Worm (Caenorhabditis elegans): ENCODE results near the gene T15B12.2.

The T15B12.2 gene

DNA sequence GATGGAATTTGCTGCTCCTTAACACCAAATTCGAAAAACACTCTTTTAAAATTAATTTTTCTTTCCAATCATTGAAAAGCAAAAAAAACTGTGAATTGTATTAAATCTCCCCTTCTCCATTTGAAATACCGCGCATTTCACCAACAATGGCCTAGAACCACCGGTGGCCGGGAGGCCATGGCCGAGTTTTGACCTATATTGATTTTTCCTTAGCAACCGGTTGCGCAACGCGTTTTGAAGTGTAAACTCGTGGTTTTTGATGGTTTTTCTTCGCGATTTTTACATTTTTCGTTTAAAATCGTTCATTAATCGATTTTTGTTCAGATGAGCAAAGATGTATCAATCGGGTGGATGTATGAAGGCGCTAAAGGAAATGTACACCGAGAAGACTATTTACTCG is 6.6 kb upstream of the T15B12.2 start, which contains the start of gene mog-3:
mog-3 (plus strand) TSS at position 319 of the 400 bp plus-strand sequence.
- TF ChIP-seq dao-5 (tag; optimal IDR thresholded peaks at IDR 0.05) (no peak), him-1 (tag; optimal IDR thresholded peaks at IDR 0.05) (no peak), W03F9.2 (tag; optimal IDR thresholded peaks at IDR 0.05) (no peak)

DNA sequence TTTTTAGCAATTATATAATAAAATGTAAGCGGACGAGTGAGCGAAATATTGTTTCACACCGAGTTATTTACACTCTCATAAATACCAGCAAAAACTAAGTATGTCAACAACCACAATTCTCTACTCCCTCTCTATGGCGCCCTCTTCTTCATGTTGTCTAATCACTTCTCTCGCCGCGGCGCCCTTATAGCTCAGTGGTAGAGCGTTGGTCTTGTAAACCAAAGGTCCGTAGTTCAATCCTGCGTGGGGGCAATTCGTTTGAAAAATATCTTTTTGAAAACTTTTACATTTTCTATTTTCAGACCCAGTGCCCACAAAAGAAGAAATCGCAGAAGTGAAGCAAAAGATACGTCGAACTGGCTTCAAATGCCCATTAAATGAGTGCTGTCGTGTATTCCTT is 4.0 kb upstream of the T15B12.2 start:
- TF ChIP-seq dao-5 (tag; optimal IDR thresholded peaks at IDR 0.05) (peak; percentile 66), him-1 (tag; optimal IDR thresholded peaks at IDR 0.05) (peak; percentile 53), W03F9.2 (tag; optimal IDR thresholded peaks at IDR 0.05) (peak; percentile 23)

ce11 chrIII:5304044-5304443 is 2.4 kb upstream of the T15B12.2 start:
- no peak for TF ChIP-seq W03F9.2 (tag; optimal IDR thresholded peaks at IDR 0.05)
- no peak for TF ChIP-seq dao-5 (tag; optimal IDR thresholded peaks at IDR 0.05)

DNA sequence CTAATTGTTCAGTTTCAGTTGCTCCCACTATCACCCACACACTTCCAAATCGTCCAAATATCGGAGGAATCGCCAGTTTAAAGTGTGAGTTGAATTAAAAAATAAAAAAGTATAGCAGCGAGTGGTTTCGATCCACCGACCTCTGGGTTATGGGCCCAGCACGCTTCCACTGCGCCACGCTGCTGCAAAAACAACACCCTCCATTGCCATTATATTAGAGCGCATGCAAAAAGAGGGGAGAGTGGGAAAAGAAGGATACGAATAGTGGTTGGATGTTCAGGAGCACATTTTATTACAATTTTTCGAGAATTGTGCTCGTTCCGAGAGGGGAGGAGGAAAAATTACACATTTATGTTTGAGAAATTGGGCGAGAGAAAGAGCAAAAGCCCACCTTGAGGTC is 6.8 kb downstream of the T15B12.2 start:
- TF ChIP-seq dao-5 (tag; optimal IDR thresholded peaks at IDR 0.05) (peak; percentile 73), him-1 (tag; optimal IDR thresholded peaks at IDR 0.05) (peak; percentile 67), W03F9.2 (tag; optimal IDR thresholded peaks at IDR 0.05) (no peak)

ce11 chrIII:5294281-5294680 is 7.4 kb downstream of the T15B12.2 start:
- TF ChIP-seq dao-5 (tag; optimal IDR thresholded peaks at IDR 0.05), result no peak
- no peak for TF ChIP-seq W03F9.2 (tag; optimal IDR thresholded peaks at IDR 0.05)
- no peak for TF ChIP-seq him-1 (tag; optimal IDR thresholded peaks at IDR 0.05)

ce11 chrIII:5291281-5291680 is 10.4 kb downstream of the T15B12.2 start:
- TF ChIP-seq dao-5 (tag; optimal IDR thresholded peaks at IDR 0.05) (no peak), W03F9.2 (tag; optimal IDR thresholded peaks at IDR 0.05) (no peak), him-1 (tag; optimal IDR thresholded peaks at IDR 0.05) (no peak)

- no peak for TF ChIP-seq dao-5 (tag; optimal IDR thresholded peaks at IDR 0.05)
- TF ChIP-seq him-1 (tag; optimal IDR thresholded peaks at IDR 0.05), result no peak
- TF ChIP-seq W03F9.2 (tag; optimal IDR thresholded peaks at IDR 0.05), result no peak
Measured at ce11 chrIII:5290230-5290629, 11.5 kb downstream of the T15B12.2 start.

DNA sequence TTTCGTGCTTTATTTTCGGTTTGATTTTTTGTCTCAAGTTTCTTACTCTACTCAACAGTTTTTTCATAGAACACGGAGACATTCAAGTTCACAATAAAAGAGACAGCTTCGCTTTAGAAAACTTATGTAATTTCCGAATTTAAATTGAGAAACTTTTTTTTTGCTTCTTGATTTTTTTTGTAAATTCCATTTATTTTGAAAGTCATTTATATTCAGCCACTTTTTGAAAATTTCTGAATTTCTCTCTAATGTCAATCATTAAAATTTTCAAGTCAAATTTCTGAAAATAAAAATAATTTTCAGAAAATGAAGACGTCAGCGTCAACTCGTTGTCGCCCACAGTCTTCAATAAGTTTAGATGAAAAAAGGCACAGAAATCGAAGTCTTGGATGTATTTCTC is 13.8 kb downstream of the T15B12.2 start, which contains the start of gene T15B12.1:
T15B12.1 (plus strand) TSS at position 301 of the 400 bp plus-strand sequence.
- TF ChIP-seq W03F9.2 (tag; optimal IDR thresholded peaks at IDR 0.05) (no peak), him-1 (tag; optimal IDR thresholded peaks at IDR 0.05) (no peak), dao-5 (tag; optimal IDR thresholded peaks at IDR 0.05) (no peak)

ce11 chrIII:5286205-5286604 is 15.5 kb downstream of the T15B12.2 start, which contains the start of gene ZC395.11:
TSS of gene ZC395.11 (minus strand) at chrIII:5286305.
- TF ChIP-seq him-1 (tag; optimal IDR thresholded peaks at IDR 0.05), result no peak
- TF ChIP-seq W03F9.2 (tag; optimal IDR thresholded peaks at IDR 0.05), result no peak
- TF ChIP-seq dao-5 (tag; optimal IDR thresholded peaks at IDR 0.05), result no peak

ce11 chrIII:5285484-5285883 is 16.2 kb downstream of the T15B12.2 start:
- no peak for TF ChIP-seq W03F9.2 (tag; optimal IDR thresholded peaks at IDR 0.05)
- TF ChIP-seq dao-5 (tag; optimal IDR thresholded peaks at IDR 0.05), result no peak
- TF ChIP-seq him-1 (tag; optimal IDR thresholded peaks at IDR 0.05), result no peak

ce11 chrIII:5280228-5280627 is 21.5 kb downstream of the T15B12.2 start:
- TF ChIP-seq him-1 (tag; optimal IDR thresholded peaks at IDR 0.05), result no peak
- TF ChIP-seq dao-5 (tag; optimal IDR thresholded peaks at IDR 0.05), result no peak
- TF ChIP-seq W03F9.2 (tag; optimal IDR thresholded peaks at IDR 0.05), result no peak

- no peak for TF ChIP-seq W03F9.2 (tag; optimal IDR thresholded peaks at IDR 0.05)
- no peak for TF ChIP-seq dao-5 (tag; optimal IDR thresholded peaks at IDR 0.05)
- TF ChIP-seq him-1 (tag; optimal IDR thresholded peaks at IDR 0.05), result no peak
Measured at ce11 chrIII:5277740-5278139, 23.9 kb downstream of the T15B12.2 start, which contains the start of gene clk-1. TSS of gene clk-1 (plus strand) at chrIII:5277894.

DNA sequence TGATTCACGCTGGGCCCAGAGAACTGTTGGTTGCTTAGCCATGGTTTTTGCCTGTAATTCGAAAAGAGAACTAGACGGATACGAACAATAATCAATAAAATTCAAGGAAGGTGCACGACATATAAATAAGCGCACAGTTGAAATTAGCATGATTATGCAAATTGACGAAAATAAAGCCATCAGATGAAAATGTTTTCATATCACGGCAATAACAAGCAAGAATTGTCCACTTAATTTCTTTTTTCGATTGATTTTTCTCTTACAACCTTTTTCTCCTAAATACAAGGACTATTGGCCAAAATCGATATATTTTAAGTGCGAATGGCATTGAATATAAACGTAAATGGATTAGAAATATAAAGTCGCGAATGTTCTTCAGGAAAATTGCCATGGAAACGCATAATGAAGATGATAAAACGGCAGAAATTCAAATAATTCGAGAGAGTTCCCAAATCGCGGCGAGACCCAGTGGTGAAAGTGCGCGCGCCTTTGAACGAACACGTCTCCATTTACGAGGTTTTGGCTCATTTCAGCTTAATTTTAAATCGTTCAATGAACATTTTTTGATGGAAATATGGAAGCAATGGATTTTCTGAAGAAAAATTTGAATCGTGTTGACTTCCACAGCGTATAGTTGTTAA is 26.9 kb downstream of the T15B12.2 start, which contains the start of the genes daf-41 and toc-1:
daf-41 (minus strand) TSS at position 51 of the 641 bp plus-strand sequence.
toc-1 (plus strand) TSS at position 537 of the 641 bp plus-strand sequence.
- TF ChIP-seq dao-5 (tag; optimal IDR thresholded peaks at IDR 0.05) (no peak), W03F9.2 (tag; optimal IDR thresholded peaks at IDR 0.05) (peak; percentile 75), him-1 (tag; optimal IDR thresholded peaks at IDR 0.05) (no peak)

- TF ChIP-seq dao-5 (tag; optimal IDR thresholded peaks at IDR 0.05), result no peak
- TF ChIP-seq W03F9.2 (tag; optimal IDR thresholded peaks at IDR 0.05), result no peak
- TF ChIP-seq him-1 (tag; optimal IDR thresholded peaks at IDR 0.05), result no peak
Measured at ce11 chrIII:5274250-5274649, 27.4 kb downstream of the T15B12.2 start.

All from whole organism, L4/young adult.